Fruit fly (Drosophila melanogaster): ENCODE measurements around the gene CG31522.

CG31522 gene

DNA sequence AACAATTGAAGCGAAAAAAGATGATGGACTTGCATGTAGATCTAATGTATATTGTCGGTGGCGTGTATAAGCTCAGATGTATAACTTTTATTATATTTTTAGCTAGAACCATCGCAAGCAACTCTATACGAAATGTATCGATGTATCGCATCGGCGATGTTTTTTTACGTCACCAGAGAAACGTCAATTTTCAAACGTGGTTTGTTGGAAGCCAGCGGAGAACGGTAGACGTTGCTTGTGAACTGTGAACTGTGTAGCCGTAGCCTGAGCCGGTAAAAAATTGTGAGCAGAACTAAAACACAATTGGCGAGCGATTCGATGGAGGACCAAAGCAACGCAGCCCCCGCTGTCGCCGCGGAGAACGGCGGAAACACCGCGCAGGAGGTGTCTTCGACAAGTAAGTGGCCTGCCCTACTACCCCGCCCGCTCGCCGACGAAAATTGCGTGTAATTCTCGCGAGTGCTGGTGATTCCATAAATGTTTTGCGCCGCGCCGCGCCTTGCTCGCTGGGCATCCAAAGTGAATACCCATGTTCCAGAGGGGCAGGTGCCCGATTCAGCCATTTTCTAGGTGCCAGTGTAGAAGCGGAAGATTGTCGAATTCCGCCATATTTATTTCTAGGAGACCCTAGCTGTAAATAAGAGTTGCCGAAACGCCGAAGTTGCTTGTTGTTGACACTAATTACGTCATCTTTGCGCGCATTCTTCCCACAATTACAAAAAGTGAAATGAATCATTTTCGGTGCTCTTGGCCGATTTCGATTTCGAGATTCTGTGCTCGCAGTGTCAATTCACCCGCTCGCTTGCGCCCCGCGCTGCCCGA is 59.6 kb downstream of the CG31522 start, which contains the start of gene lost (continued):
- peak; percentile 3 for TF ChIP-seq HLHmδ (GFP tag; optimal IDR thresholded peaks at IDR 0.05)
- peak; percentile 96 for TF ChIP-seq tna (GFP tag; IDR thresholded peaks at IDR 0.05; ENCODE audit: partially characterized antibody)
- TF ChIP-seq grn (GFP tag; optimal IDR thresholded peaks at IDR 0.05): no peak
- TF ChIP-seq ssp (GFP tag; IDR thresholded peaks at IDR 0.05): peak; percentile 89
- peak; percentile 64 for TF ChIP-seq CG17829 (tag; optimal IDR thresholded peaks at IDR 0.05)
- no peak for TF ChIP-seq CG5245 (GFP tag; optimal IDR thresholded peaks at IDR 0.05)
- TF ChIP-seq inv (GFP tag; IDR thresholded peaks at IDR 0.05; ENCODE audit: partially characterized antibody): peak; percentile 99
- TF ChIP-seq Xbp1 (GFP tag; optimal IDR thresholded peaks at IDR 0.05): peak; percentile 13
- TF ChIP-seq Dfd (GFP tag; optimal IDR thresholded peaks at IDR 0.05): no peak
- no peak for TF ChIP-seq CG12942 (GFP tag; optimal IDR thresholded peaks at IDR 0.05)
- TF ChIP-seq CrebB (tag; optimal IDR thresholded peaks at IDR 0.05): peak; percentile 21
- no peak for TF ChIP-seq Elba2 (GFP tag; optimal IDR thresholded peaks at IDR 0.05)
- no peak for TF ChIP-seq Stat92E (GFP tag; optimal IDR thresholded peaks at IDR 0.05)
- no peak for TF ChIP-seq CG2875 (GFP tag; optimal IDR thresholded peaks at IDR 0.05)
- peak; percentile 99 for TF ChIP-seq chinmo (GFP tag; IDR thresholded peaks at IDR 0.05; ENCODE audit: partially characterized antibody)
- peak; percentile 72 for TF ChIP-seq Rfx (GFP tag; IDR thresholded peaks at IDR 0.05)
- TF ChIP-seq sens (GFP tag): peak; percentile 84
- TF ChIP-seq gsb-n (tag; optimal IDR thresholded peaks at IDR 0.05): peak; percentile 15
- no peak for TF ChIP-seq toy (GFP tag; IDR thresholded peaks at IDR 0.05)
- no peak for TF ChIP-seq Hr3 (GFP tag; optimal IDR thresholded peaks at IDR 0.05)
- peak; percentile 55 for TF ChIP-seq CG17186 (GFP tag; optimal IDR thresholded peaks at IDR 0.05)
- TF ChIP-seq Sry-β (GFP tag; optimal IDR thresholded peaks at IDR 0.05): peak; percentile 84
- peak; percentile 16 for TF ChIP-seq D19B (GFP tag; optimal IDR thresholded peaks at IDR 0.05)
- TF ChIP-seq CG12299 (tag; optimal IDR thresholded peaks at IDR 0.05): no peak
- no peak for TF ChIP-seq Fer2 (tag; optimal IDR thresholded peaks at IDR 0.05)
- TF ChIP-seq org-1 (GFP tag; optimal IDR thresholded peaks at IDR 0.05): no peak
- no peak for TF ChIP-seq CG4820 (GFP tag; optimal IDR thresholded peaks at IDR 0.05)
- TF ChIP-seq gsb (GFP tag; IDR thresholded peaks at IDR 0.05): no peak
- no peak for TF ChIP-seq CG8944 (GFP tag; optimal IDR thresholded peaks at IDR 0.05)
- TF ChIP-seq sqz (GFP tag; optimal IDR thresholded peaks at IDR 0.05): peak; percentile 29
- TF ChIP-seq CG12769 (tag; optimal IDR thresholded peaks at IDR 0.05): no peak
- TF ChIP-seq Dp (GFP tag; optimal IDR thresholded peaks at IDR 0.05): peak; percentile 62
- no peak for TF ChIP-seq D (optimal IDR thresholded peaks at IDR 0.05)
- TF ChIP-seq D (GFP tag; optimal IDR thresholded peaks at IDR 0.05): no peak
- TF ChIP-seq CG3838 (GFP tag; optimal IDR thresholded peaks at IDR 0.05): no peak
- TF ChIP-seq wor (GFP tag; IDR thresholded peaks at IDR 0.05): no peak
- peak; percentile 9 for TF ChIP-seq tap (tag; optimal IDR thresholded peaks at IDR 0.05)
- peak; percentile 73; the same call in 1 of the 3 replicates for TF ChIP-seq CG2199 (GFP tag; IDR thresholded peaks at IDR 0.05)
- no peak for TF ChIP-seq run (tag; optimal IDR thresholded peaks at IDR 0.05)
- TF ChIP-seq bcd (GFP tag; optimal IDR thresholded peaks at IDR 0.05): peak; percentile 41
- TF ChIP-seq onecut (GFP tag; IDR thresholded peaks at IDR 0.05): no peak
- no peak for TF ChIP-seq Optix (GFP tag; IDR thresholded peaks at IDR 0.05)
- peak; percentile 79 for TF ChIP-seq CG3995 (GFP tag; optimal IDR thresholded peaks at IDR 0.05)
- no peak for TF ChIP-seq CG8089 (GFP tag; optimal IDR thresholded peaks at IDR 0.05)
- no peak for TF ChIP-seq fru (optimal IDR thresholded peaks at IDR 0.05)
- TF ChIP-seq dimm (GFP tag; IDR thresholded peaks at IDR 0.05): no peak
- TF ChIP-seq Hand (GFP tag; optimal IDR thresholded peaks at IDR 0.05): no peak
- TF ChIP-seq ato (GFP tag; IDR thresholded peaks at IDR 0.05; ENCODE audit: partially characterized antibody): peak; percentile 96
- peak; percentile 29 for TF ChIP-seq CG7839 (tag; optimal IDR thresholded peaks at IDR 0.05)
- no peak for TF ChIP-seq tll (GFP tag; optimal IDR thresholded peaks at IDR 0.05)
